Worm (Caenorhabditis elegans) whole organism, L2 larva: ENCODE measurements around the gene evl-20.

Experiments
- F13H6.1 ChIP-seq: sonication (generic microtip); optimal IDR thresholded peaks from 2 replicates; lab custom pipeline; 2016; ENCODE audit warnings: missing genetic modification characterization, missing compliant biosample characterization
- Y55F3AM.14 ChIP-seq: fragments of 200-800 bp; sonication (Bioruptor generic); optimal IDR thresholded peaks from 2 replicates; lab custom pipeline; 2018; ENCODE audit warnings: mild to moderate bottlenecking, missing genetic modification characterization, missing compliant biosample characterization
- ZK546.5 ChIP-seq: sonication (generic microtip); optimal IDR thresholded peaks from 2 replicates; lab custom pipeline; 2017; ENCODE audit warnings: missing biosample characterization, missing genetic modification characterization
- alr-1 ChIP-seq: fragments of 150-350 bp; optimal IDR thresholded peaks from 2 replicates; lab custom pipeline; 2014; ENCODE audit warnings: missing biosample characterization, missing genetic modification characterization
- aly-2 ChIP-seq: fragments of 150-350 bp; optimal IDR thresholded peaks from 2 replicates; lab custom pipeline; 2014; ENCODE audit warnings: missing biosample characterization, missing genetic modification characterization
- ceh-16 ChIP-seq: fragments of 150-350 bp; optimal IDR thresholded peaks from 2 replicates; lab custom pipeline; 2014; ENCODE audit warnings: missing biosample characterization, missing genetic modification characterization
- crh-2 ChIP-seq: sonication (generic microtip); optimal IDR thresholded peaks from 2 replicates; lab custom pipeline; 2017; ENCODE audit warnings: missing biosample characterization, missing genetic modification characterization
- dmd-4 ChIP-seq: sonication (generic microtip); optimal IDR thresholded peaks from 2 replicates; lab custom pipeline; 2017; ENCODE audit warnings: missing biosample characterization, missing genetic modification characterization
- egl-27 ChIP-seq: sonication (generic microtip); optimal IDR thresholded peaks from 3 replicates; lab custom pipeline; 2017; ENCODE audit warnings: missing biosample characterization, missing genetic modification reagents, missing genetic modification characterization
- elt-1 ChIP-seq: fragments of 150-350 bp; optimal IDR thresholded peaks from 2 replicates; lab custom pipeline; 2014; ENCODE audit warnings: missing biosample characterization, missing genetic modification characterization
- elt-3 ChIP-seq: sonication (generic microtip); optimal IDR thresholded peaks from 2 replicates; lab custom pipeline; 2017; ENCODE audit warnings: missing biosample characterization, missing genetic modification characterization
- fos-1 ChIP-seq: fragments of 150-350 bp; optimal IDR thresholded peaks from 2 replicates; lab custom pipeline; 2014; ENCODE audit warnings: missing biosample characterization, missing genetic modification characterization
- gmeb-1 ChIP-seq: fragments of 150-350 bp; optimal IDR thresholded peaks from 2 replicates; lab custom pipeline; 2014; ENCODE audit warnings: missing biosample characterization, missing genetic modification characterization
- lin-39 ChIP-seq: fragments of 150-350 bp; optimal IDR thresholded peaks from 2 replicates; lab custom pipeline; 2014; ENCODE audit warnings: missing biosample characterization, missing genetic modification reagents, missing genetic modification characterization
- mbf-1 ChIP-seq: sonication (generic microtip); optimal IDR thresholded peaks from 2 replicates; lab custom pipeline; 2017; ENCODE audit warnings: missing biosample characterization, missing genetic modification characterization
- mdl-1 ChIP-seq, 2 experiments: fragments of 150-350 bp in 1 of 2; sonication (generic microtip) in 1 of 2; optimal IDR thresholded peaks; 2 replicates each; lab custom pipeline; 2017; ENCODE audit warnings: missing biosample characterization in 2 of 2, missing genetic modification characterization in 2 of 2
- nhr-129 ChIP-seq: fragments of 150-350 bp; optimal IDR thresholded peaks from 2 replicates; lab custom pipeline; 2014; ENCODE audit warnings: missing biosample characterization, missing genetic modification characterization
- nhr-23 ChIP-seq: fragments of 150-350 bp; optimal IDR thresholded peaks from 2 replicates; lab custom pipeline; 2014; ENCODE audit warnings: missing biosample characterization, missing genetic modification reagents, missing genetic modification characterization
- nhr-6 ChIP-seq: fragments of 150-350 bp; optimal IDR thresholded peaks from 2 replicates; lab custom pipeline; 2014; ENCODE audit warnings: missing biosample characterization, missing genetic modification characterization
- sem-4 ChIP-seq: fragments of 150-350 bp; optimal IDR thresholded peaks from 2 replicates; lab custom pipeline; 2014; ENCODE audit warnings: missing biosample characterization, missing genetic modification reagents, missing genetic modification characterization
- skn-1 ChIP-seq: sonication (generic microtip); optimal IDR thresholded peaks from 2 replicates; lab custom pipeline; 2017; ENCODE audit warnings: missing biosample characterization, missing genetic modification characterization
- sma-9 ChIP-seq, 2 experiments: fragments of 150-350 bp in 1 of 2; sonication (generic microtip) in 1 of 2; optimal IDR thresholded peaks; 2 replicates each; lab custom pipeline; 2014 to 2016; ENCODE audit warnings: missing genetic modification characterization in 2 of 2, mild to moderate bottlenecking in 1 of 2, missing biosample characterization in 1 of 2, missing compliant biosample characterization in 1 of 2, missing genetic modification reagents in 1 of 2, moderate library complexity in 1 of 2
- snpc-4 ChIP-seq: fragments of 150-350 bp; optimal IDR thresholded peaks from 2 replicates; lab custom pipeline; 2014; ENCODE audit warnings: missing biosample characterization, missing genetic modification characterization
- unc-55 ChIP-seq: fragments of 150-350 bp; sonication (generic microtip); optimal IDR thresholded peaks from 3 replicates; lab custom pipeline; 2014; ENCODE audit warnings: missing biosample characterization, missing genetic modification reagents, missing genetic modification characterization
- zag-1 ChIP-seq: fragments of 150-350 bp; optimal IDR thresholded peaks from 2 replicates; lab custom pipeline; 2014; ENCODE audit warnings: missing biosample characterization, missing genetic modification characterization
- ztf-1 ChIP-seq: fragments of 200-800 bp; sonication (Bioruptor generic); conservative IDR thresholded peaks from 2 replicates; pipeline ENCODE4 v1.3.6; 2022; ENCODE audit warnings: missing genetic modification characterization, missing compliant biosample characterization
- ztf-11 ChIP-seq: sonication (generic microtip); optimal IDR thresholded peaks from 2 replicates; lab custom pipeline; 2017; ENCODE audit warnings: missing biosample characterization, missing genetic modification characterization

The evl-20 gene

ce11 chrII:8407491-8407890 lies 36.6 kb upstream of the evl-20 start, which contains the start of gene sra-13:
TSS of gene sra-13 (plus strand) at chrII:8407685.
- TF ChIP-seq nhr-6 (tag; lab: Kevin White, UChicago) (no peak), nhr-23 (no peak), aly-2 (no peak), unc-55 (no peak), mbf-1 (tag; lab: Kevin White, UChicago) (no peak), gmeb-1 (tag; lab: Kevin White, UChicago) (no peak)

DNA sequence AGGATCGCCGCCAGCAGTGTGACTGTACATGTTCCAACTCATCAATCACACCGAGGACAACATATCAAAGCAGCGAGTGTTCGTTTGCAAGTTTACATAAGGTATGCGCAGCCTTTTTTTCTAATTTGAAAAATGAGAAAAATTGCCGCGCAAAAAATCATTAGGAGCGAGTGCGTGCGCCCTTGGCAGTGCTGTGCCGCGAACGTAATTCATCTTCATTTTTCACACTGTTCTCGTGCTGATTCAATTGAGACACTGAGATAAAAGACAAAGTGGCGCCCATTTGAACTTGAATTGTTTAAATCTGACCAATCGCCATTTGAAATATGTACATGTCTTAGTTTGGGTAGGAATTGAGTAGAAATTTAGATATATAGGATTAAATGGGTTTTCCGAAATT lies 34.6 kb upstream of the evl-20 start:
- TF ChIP-seq lin-39: no peak
- no peak for TF ChIP-seq F13H6.1 (tag; lab: Kevin White, UChicago)
- TF ChIP-seq sem-4 (tag; lab: Kevin White, UChicago): peak; percentile 28
- TF ChIP-seq egl-27 (tag; lab: Kevin White, UChicago): no peak
- no peak for TF ChIP-seq mbf-1 (tag; lab: Kevin White, UChicago)

- TF ChIP-seq nhr-129 (tag; lab: Kevin White, UChicago) (no peak), mdl-1 (tag; optimal IDR thresholded peaks at IDR 0.05; lab: Kevin White, UChicago) (no peak)
- TF ChIP-seq, all 48 proteins: peak for 0
These were observed 33.1 kb upstream of the evl-20 start for ce11 chrII:8411002-8411401.

- TF ChIP-seq crh-2 (tag; lab: Kevin White, UChicago) (no peak), ceh-16 (tag; lab: Kevin White, UChicago) (peak; percentile 7), fos-1 (tag; lab: Kevin White, UChicago) (peak; percentile 51), sma-9 (GFP tag; optimal IDR thresholded peaks at IDR 0.05; lab: Kevin White, UChicago) (peak; percentile 30), sma-9 (tag; optimal IDR thresholded peaks at IDR 0.05; lab: Kevin White, UChicago) (no peak)
These were observed 31.9 kb upstream of the evl-20 start, which contains the start of gene efl-3 for ce11 chrII:8412061-8412721. TSS of gene efl-3 (plus strand) at chrII:8412671.

DNA sequence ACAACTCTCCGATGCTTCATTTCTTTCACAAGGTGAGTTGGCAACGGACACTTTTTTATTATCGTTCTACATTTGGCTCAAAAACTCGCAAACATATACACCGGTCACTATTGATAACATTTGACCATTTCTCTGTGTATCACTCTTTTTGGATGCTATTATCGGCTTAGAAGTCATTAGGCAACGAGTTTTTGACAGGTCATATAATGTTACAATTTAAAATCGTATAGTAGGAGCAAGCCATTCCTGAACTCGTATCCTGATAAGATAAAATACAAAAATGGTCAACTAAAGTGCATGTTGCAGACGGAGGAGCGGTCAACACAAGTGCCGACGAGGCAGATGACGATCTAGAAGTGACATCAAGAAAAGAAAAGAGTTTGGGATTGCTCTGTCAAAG lies 31.2 kb upstream of the evl-20 start:
- TF ChIP-seq dmd-4 (no peak), egl-27 (tag; lab: Kevin White, UChicago) (no peak), ceh-16 (tag; lab: Kevin White, UChicago) (no peak), fos-1 (tag; lab: Kevin White, UChicago) (peak; percentile 20)

ce11 chrII:8415035-8415434 lies 29.1 kb upstream of the evl-20 start:
- TF ChIP-seq alr-1 (no peak), ZK546.5 (no peak), fos-1 (tag; lab: Kevin White, UChicago) (no peak), ztf-1 (no peak), ztf-11 (tag; lab: Kevin White, UChicago) (no peak), ceh-16 (tag; lab: Kevin White, UChicago) (no peak), aly-2 (no peak), elt-1 (tag; lab: Kevin White, UChicago) (no peak), nhr-129 (tag; lab: Kevin White, UChicago) (no peak), elt-3 (no peak), crh-2 (tag; lab: Kevin White, UChicago) (no peak), dmd-4 (no peak), zag-1 (tag; lab: Kevin White, UChicago) (no peak), sem-4 (tag; lab: Kevin White, UChicago) (no peak), lin-39 (no peak), snpc-4 (no peak)

DNA sequence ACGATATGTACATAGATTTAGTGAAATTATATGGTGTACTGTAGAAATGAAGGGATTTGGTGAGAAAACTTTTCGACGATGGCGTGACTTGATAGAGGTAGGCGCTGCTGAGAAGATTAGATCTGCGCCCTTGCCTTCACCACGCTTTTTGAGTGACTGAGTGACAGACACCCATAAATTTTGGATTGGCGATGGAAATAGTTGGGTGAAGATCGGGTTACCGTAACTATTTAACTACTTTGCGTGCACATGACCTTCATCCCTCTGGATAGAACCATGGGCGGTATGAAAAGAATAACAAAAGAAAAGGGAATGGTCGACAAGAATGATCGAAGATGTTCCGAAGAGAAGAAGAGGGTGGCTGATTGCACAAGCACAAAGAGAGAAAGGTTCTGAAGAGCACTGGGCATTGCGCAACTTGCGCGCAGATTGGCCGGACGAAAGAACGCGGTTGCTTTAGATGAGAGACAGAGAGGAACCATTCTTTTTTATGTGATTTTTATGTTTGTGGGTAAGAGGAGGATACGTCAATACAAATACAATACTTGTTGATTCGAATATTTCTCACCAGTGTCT lies 28.6 kb upstream of the evl-20 start:
- TF ChIP-seq ceh-16 (tag; lab: Kevin White, UChicago) (peak; percentile 37), elt-1 (tag; lab: Kevin White, UChicago) (peak; percentile 17), Y55F3AM.14 (GFP tag; lab: Kevin White, UChicago) (no peak), skn-1 (tag; lab: Kevin White, UChicago) (no peak)
